Worm (Caenorhabditis elegans): ENCODE measurements around the gene F10E7.11.

ce11 chrII:7109956-7110355 lies 12.7 kb downstream of the F10E7.11 start, which contains the start of gene F10E7.9:
- TF ChIP-seq cog-1 (tag; optimal IDR thresholded peaks at IDR 0.05) (no peak), med-1 (GFP tag; optimal IDR thresholded peaks at IDR 0.05; ENCODE audit: insufficient read depth) (no peak)

Data from whole organism, midembryonic.